Fruit fly (Drosophila melanogaster) whole organism, wandering third instar larva: ENCODE measurements around the gene CG33080.

Source experiments
- CG32264 ChIP-seq: fragments of 200-800 bp; sonication (Bioruptor generic); optimal IDR thresholded peaks from 2 replicates; lab custom pipeline; 2016; ENCODE audit warnings: missing biosample characterization, missing genetic modification characterization
- Rel ChIP-seq, 2 experiments: fragments of 200-800 bp; sonication (Bioruptor generic) in 1 of 2; optimal IDR thresholded peaks; 2 replicates in 1 of 2; 3 replicates in 1 of 2; lab custom pipeline; 2016 to 2019; ENCODE audit warnings: mild to moderate bottlenecking in 2 of 2, missing biosample characterization in 2 of 2, missing genetic modification characterization in 2 of 2, moderate library complexity in 1 of 2
- dl ChIP-seq, 2 experiments: fragments of 175-275, 200-275 bp in 1 of 2; fragments of 200-275 bp in 1 of 2; sonication (Bioruptor generic); optimal IDR thresholded peaks; lab custom pipeline; 2018; ENCODE audit warnings: mild to moderate bottlenecking in 2 of 2, missing biosample characterization in 2 of 2, missing genetic modification characterization in 2 of 2, moderate library complexity in 2 of 2; ENCODE audit not compliant: partially characterized antibody in 2 of 2, insufficient read depth in 1 of 2
- lola ChIP-seq: fragments of >200 bp; optimal IDR thresholded peaks from 2 replicates; lab custom pipeline; 2017; ENCODE audit warnings: missing biosample characterization, missing genetic modification characterization
- sage ChIP-seq: fragments of 200-800 bp; sonication (Bioruptor generic); optimal IDR thresholded peaks from 2 replicates; lab custom pipeline; 2016; ENCODE audit warnings: missing biosample characterization, mild to moderate bottlenecking, missing genetic modification characterization
- usp ChIP-seq: fragments of >200 bp; optimal IDR thresholded peaks from 2 replicates; lab custom pipeline; 2017; ENCODE audit warnings: missing biosample characterization, missing genetic modification characterization

dm6 chrX:5754837-5755828 is 37.6 kb upstream of the CG33080 start, which contains the start of the genes lin-52 and CG15771:
- TF ChIP-seq Rel (GFP tag; optimal IDR thresholded peaks at IDR 0.05; lab: Kevin White, UChicago) (peak; percentile 95), Rel (tag; optimal IDR thresholded peaks at IDR 0.05; lab: Kevin White, UChicago) (peak; percentile 85), dl (GFP tag; optimal IDR thresholded peaks at IDR 0.05; lab: Kevin White, UChicago; ENCODE audit: insufficient read depth in 1 of 2, partially characterized antibody in 2 of 2) (peak; percentile 60 to 68), lola (GFP tag; lab: Kevin White, UChicago) (no peak), sage (GFP tag; lab: Kevin White, UChicago) (peak; percentile 90), usp (no peak), CG32264 (GFP tag; lab: Kevin White, UChicago) (peak; percentile 59)
